Fruit fly (Drosophila melanogaster) whole organism, embryonic: Measurements from ENCODE around the gene CG17717.

Source experiments
- BEAF-32 ChIP-seq: fragments of 200-800 bp; sonication (Bioruptor generic); optimal IDR thresholded peaks from 3 replicates; lab custom pipeline; 2017; ENCODE audit warnings: missing biosample characterization, missing genetic modification characterization, mild to moderate bottlenecking, moderate library complexity, missing genetic modification reagents
- CG10959 ChIP-seq: fragments of 200-800 bp; sonication (Bioruptor generic); IDR thresholded peaks from 2 replicates; pipeline ENCODE4 v1.3.6; 2022; ENCODE audit warnings: missing biosample characterization, missing genetic modification characterization
- CG11456 ChIP-seq: fragments of 200-800 bp; sonication (Bioruptor generic); IDR thresholded peaks from 3 replicates; pipeline ENCODE4 v1.3.6; 2022; ENCODE audit warnings: missing biosample characterization, missing genetic modification characterization
- CG14050 ChIP-seq: fragments of 200-800 bp; sonication (Bioruptor generic); IDR thresholded peaks from 3 replicates; pipeline ENCODE4 v1.3.6; 2022; ENCODE audit warnings: missing biosample characterization, missing genetic modification characterization
- CG14667 ChIP-seq: fragments of 200-800 bp; sonication (Bioruptor generic); IDR thresholded peaks from 2 replicates; pipeline ENCODE4 v1.3.6; 2022; ENCODE audit warnings: missing biosample characterization, missing genetic modification characterization
- CG14860 ChIP-seq: fragments of 200-800 bp; sonication (Bioruptor generic); IDR thresholded peaks from 3 replicates; pipeline ENCODE4 v1.3.6; 2022; ENCODE audit warnings: missing biosample characterization, missing genetic modification characterization; ENCODE audit not compliant: partially characterized antibody
- CG15269 ChIP-seq: fragments of 200-800 bp; sonication (Bioruptor generic); optimal IDR thresholded peaks from 2 replicates; lab custom pipeline; 2018; ENCODE audit warnings: missing biosample characterization, mild to moderate bottlenecking, missing genetic modification characterization, moderate library complexity
- CG1529 ChIP-seq: fragments of 200-800 bp; sonication (Bioruptor generic); optimal IDR thresholded peaks from 3 replicates; lab custom pipeline; 2018; ENCODE audit warnings: missing biosample characterization, missing genetic modification characterization
- CG17328 ChIP-seq: fragments of 200-800 bp; sonication (Bioruptor generic); IDR thresholded peaks from 2 replicates; pipeline ENCODE4 v1.3.6; 2022; ENCODE audit warnings: missing biosample characterization, missing genetic modification characterization
- CG17359 ChIP-seq: fragments of 200-800 bp; sonication (Bioruptor generic); optimal IDR thresholded peaks from 3 replicates; lab custom pipeline; 2018; ENCODE audit warnings: missing biosample characterization, mild to moderate bottlenecking, missing genetic modification characterization, moderate library complexity
- CG18476 ChIP-seq: fragments of 200-800 bp; sonication (Bioruptor generic); optimal IDR thresholded peaks from 2 replicates; lab custom pipeline; 2016; ENCODE audit warnings: missing biosample characterization, mild to moderate bottlenecking, missing genetic modification characterization
- CG18599 ChIP-seq: fragments of 200-800 bp; sonication (Bioruptor generic); optimal IDR thresholded peaks from 3 replicates; lab custom pipeline; 2017; ENCODE audit warnings: missing biosample characterization, missing genetic modification characterization, mild to moderate bottlenecking, moderate library complexity, missing genetic modification reagents
- CG2199 ChIP-seq: fragments of 200-800 bp; sonication (Bioruptor generic); IDR thresholded peaks from 3 replicates; pipeline ENCODE4 v1.3.6; 2022; ENCODE audit warnings: missing biosample characterization, missing genetic modification characterization
- CG2202 ChIP-seq: fragments of 200-800 bp; sonication (Bioruptor generic); optimal IDR thresholded peaks from 2 replicates; lab custom pipeline; 2018; ENCODE audit warnings: missing biosample characterization, mild to moderate bottlenecking, missing genetic modification characterization
- CG33213 ChIP-seq: fragments of 200-800 bp; sonication (Bioruptor generic); optimal IDR thresholded peaks from 3 replicates; lab custom pipeline; 2016; ENCODE audit warnings: missing biosample characterization, missing genetic modification characterization
- CG34422 ChIP-seq: fragments of 200-800 bp; sonication (Bioruptor generic); IDR thresholded peaks from 3 replicates; pipeline ENCODE4 v1.3.6; 2022; ENCODE audit warnings: missing biosample characterization, missing genetic modification characterization
- CG6689 ChIP-seq: fragments of 200-800 bp; sonication (Bioruptor generic); IDR thresholded peaks from 2 replicates; pipeline ENCODE4 v1.3.6; 2022; ENCODE audit warnings: missing biosample characterization, missing genetic modification characterization
- CG6854 ChIP-seq: fragments of 200-800 bp; sonication (Bioruptor generic); optimal IDR thresholded peaks from 3 replicates; lab custom pipeline; 2017; ENCODE audit warnings: missing biosample characterization, mild to moderate bottlenecking, missing genetic modification characterization
- CG9437 ChIP-seq: fragments of 200-800 bp; sonication (Bioruptor generic); optimal IDR thresholded peaks from 2 replicates; lab custom pipeline; 2018; ENCODE audit warnings: missing biosample characterization, mild to moderate bottlenecking, missing genetic modification characterization
- CG9727 ChIP-seq: fragments of 200-800 bp; sonication (Bioruptor generic); optimal IDR thresholded peaks from 3 replicates; lab custom pipeline; 2017; ENCODE audit warnings: missing biosample characterization, mild to moderate bottlenecking, missing genetic modification characterization
- D ChIP-seq, 2 experiments: fragments of 200-800 bp in 1 of 2; fragments of >200 bp in 1 of 2; sonication (Bioruptor generic) in 1 of 2; optimal IDR thresholded peaks; 2 replicates in 1 of 2; 3 replicates in 1 of 2; lab custom pipeline; 2017; ENCODE audit warnings: mild to moderate bottlenecking in 1 of 2, missing biosample characterization in 1 of 2, missing genetic modification characterization in 1 of 2, missing genetic modification reagents in 1 of 2
- D19A ChIP-seq: fragments of 200-800 bp; optimal IDR thresholded peaks from 3 replicates; lab custom pipeline; 2019; ENCODE audit warnings: missing biosample characterization, mild to moderate bottlenecking, missing genetic modification characterization, moderate library complexity
- Dip2 ChIP-seq: fragments of 200-800 bp; sonication (Bioruptor generic); IDR thresholded peaks from 2 replicates; pipeline ENCODE4 v1.3.6; 2022; ENCODE audit warnings: missing biosample characterization, missing genetic modification characterization
- Fer3 ChIP-seq: fragments of 200-800 bp; sonication (Bioruptor generic); optimal IDR thresholded peaks from 2 replicates; lab custom pipeline; 2018; ENCODE audit warnings: missing biosample characterization, mild to moderate bottlenecking, missing genetic modification characterization, moderate library complexity
- Lim3 ChIP-seq: fragments of 200-800 bp; sonication (Bioruptor generic); IDR thresholded peaks from 2 replicates; pipeline ENCODE4 v1.3.6; 2022; ENCODE audit warnings: missing biosample characterization, missing genetic modification characterization
- MBD-R2 ChIP-seq: fragments of 200-800 bp; sonication (Bioruptor generic); IDR thresholded peaks from 2 replicates; pipeline ENCODE4 v1.3.6; 2022; ENCODE audit warnings: missing biosample characterization, missing genetic modification characterization
- MTF-1 ChIP-seq: fragments of 200-800 bp; sonication (Bioruptor generic); optimal IDR thresholded peaks from 2 replicates; lab custom pipeline; 2018; ENCODE audit warnings: missing biosample characterization, mild to moderate bottlenecking, missing genetic modification characterization, borderline replicate concordance
- NC2α ChIP-seq: fragments of 200-800 bp; sonication (Bioruptor generic); optimal IDR thresholded peaks from 2 replicates; lab custom pipeline; 2016; ENCODE audit warnings: missing biosample characterization, missing genetic modification characterization
- Side ChIP-seq: fragments of 200-800 bp; sonication (Bioruptor generic); optimal IDR thresholded peaks from 2 replicates; lab custom pipeline; 2016; ENCODE audit warnings: missing biosample characterization, missing genetic modification characterization
- ap ChIP-seq: fragments of 200-800 bp; sonication (Bioruptor generic); IDR thresholded peaks from 2 replicates; pipeline ENCODE4 v1.3.6; 2022; ENCODE audit warnings: missing biosample characterization, missing genetic modification characterization
- az2 ChIP-seq: fragments of 200-800 bp; sonication (Bioruptor generic); optimal IDR thresholded peaks from 3 replicates; lab custom pipeline; 2016; ENCODE audit warnings: missing biosample characterization, missing genetic modification characterization
- bab2 ChIP-seq: fragments of 200-800 bp; sonication (Bioruptor generic); optimal IDR thresholded peaks from 2 replicates; lab custom pipeline; 2016; ENCODE audit warnings: missing biosample characterization, missing genetic modification characterization
- bbx ChIP-seq: fragments of 200-800 bp; sonication (Bioruptor generic); IDR thresholded peaks from 2 replicates; pipeline ENCODE4 v1.3.6; 2022; ENCODE audit warnings: missing biosample characterization, missing genetic modification characterization; ENCODE audit not compliant: partially characterized antibody
- cg ChIP-seq: fragments of 200-800 bp; sonication (Bioruptor generic); optimal IDR thresholded peaks from 3 replicates; lab custom pipeline; 2019; ENCODE audit warnings: missing biosample characterization, mild to moderate bottlenecking, missing genetic modification characterization, moderate library complexity
- crc ChIP-seq: fragments of 200-800 bp; sonication (Bioruptor generic); optimal IDR thresholded peaks from 2 replicates; lab custom pipeline; 2016; ENCODE audit warnings: missing biosample characterization, missing genetic modification characterization
- dmrt99B ChIP-seq: fragments of 200-800 bp; sonication (Bioruptor generic); optimal IDR thresholded peaks from 2 replicates; lab custom pipeline; 2018; ENCODE audit warnings: missing biosample characterization, mild to moderate bottlenecking, missing genetic modification characterization, moderate library complexity
- ftz-f1 ChIP-seq: fragments of 200-800 bp; sonication (Bioruptor generic); optimal IDR thresholded peaks from 2 replicates; lab custom pipeline; 2016; ENCODE audit warnings: missing biosample characterization, missing genetic modification characterization
- gsb ChIP-seq: fragments of 200-800 bp; sonication (Bioruptor generic); IDR thresholded peaks from 2 replicates; pipeline ENCODE4 v1.3.6; 2022; ENCODE audit warnings: missing biosample characterization, missing genetic modification characterization
- gsb-n ChIP-seq: fragments of 200-800 bp; sonication (Bioruptor generic); optimal IDR thresholded peaks from 3 replicates; lab custom pipeline; 2018; ENCODE audit warnings: missing biosample characterization, mild to moderate bottlenecking, missing genetic modification characterization
- her ChIP-seq: fragments of 200-800 bp; sonication (Bioruptor generic); optimal IDR thresholded peaks from 2 replicates; lab custom pipeline; 2016; ENCODE audit warnings: missing biosample characterization, missing genetic modification characterization
- ind ChIP-seq: fragments of 200-800 bp; sonication (Bioruptor generic); optimal IDR thresholded peaks from 3 replicates; lab custom pipeline; 2016; ENCODE audit warnings: missing biosample characterization, missing genetic modification characterization
- inv ChIP-seq: fragments of 200-800 bp; sonication (Bioruptor generic); IDR thresholded peaks from 2 replicates; pipeline ENCODE4 v1.3.6; 2022; ENCODE audit warnings: missing biosample characterization, missing genetic modification characterization; ENCODE audit not compliant: partially characterized antibody
- pb ChIP-seq: fragments of 200-800 bp; sonication (Bioruptor generic); optimal IDR thresholded peaks from 3 replicates; lab custom pipeline; 2016; ENCODE audit warnings: missing biosample characterization, missing genetic modification characterization
- ro ChIP-seq: fragments of 200-800 bp; sonication (Bioruptor generic); IDR thresholded peaks from 2 replicates; pipeline ENCODE4 v1.3.6; 2022; ENCODE audit warnings: missing biosample characterization, missing genetic modification characterization
- scrt ChIP-seq: fragments of 200-800 bp; sonication (Bioruptor generic); optimal IDR thresholded peaks from 2 replicates; lab custom pipeline; 2018; ENCODE audit warnings: missing biosample characterization, mild to moderate bottlenecking, missing genetic modification characterization, moderate library complexity
- sim ChIP-seq: fragments of 200-800 bp; sonication (Bioruptor generic); IDR thresholded peaks from 2 replicates; pipeline ENCODE4 v1.3.6; 2022; ENCODE audit warnings: missing biosample characterization, missing genetic modification characterization
- tin ChIP-seq: fragments of 200-800 bp; sonication (Bioruptor generic); optimal IDR thresholded peaks from 3 replicates; lab custom pipeline; 2016; ENCODE audit warnings: missing biosample characterization, missing genetic modification characterization
- tio ChIP-seq: fragments of 200-800 bp; sonication (Bioruptor generic); optimal IDR thresholded peaks from 2 replicates; lab custom pipeline; 2017; ENCODE audit warnings: missing biosample characterization, missing genetic modification characterization, inconsistent platforms
- tll ChIP-seq, 2 experiments: fragments of 200-800 bp in 1 of 2; fragments of >200 bp in 1 of 2; sonication (Bioruptor generic) in 1 of 2; optimal IDR thresholded peaks; 2 replicates each; lab custom pipeline; 2017 to 2019; ENCODE audit warnings: missing biosample characterization in 2 of 2, missing genetic modification characterization in 2 of 2, mild to moderate bottlenecking in 1 of 2, moderate library complexity in 1 of 2

The CG17717 gene

DNA sequence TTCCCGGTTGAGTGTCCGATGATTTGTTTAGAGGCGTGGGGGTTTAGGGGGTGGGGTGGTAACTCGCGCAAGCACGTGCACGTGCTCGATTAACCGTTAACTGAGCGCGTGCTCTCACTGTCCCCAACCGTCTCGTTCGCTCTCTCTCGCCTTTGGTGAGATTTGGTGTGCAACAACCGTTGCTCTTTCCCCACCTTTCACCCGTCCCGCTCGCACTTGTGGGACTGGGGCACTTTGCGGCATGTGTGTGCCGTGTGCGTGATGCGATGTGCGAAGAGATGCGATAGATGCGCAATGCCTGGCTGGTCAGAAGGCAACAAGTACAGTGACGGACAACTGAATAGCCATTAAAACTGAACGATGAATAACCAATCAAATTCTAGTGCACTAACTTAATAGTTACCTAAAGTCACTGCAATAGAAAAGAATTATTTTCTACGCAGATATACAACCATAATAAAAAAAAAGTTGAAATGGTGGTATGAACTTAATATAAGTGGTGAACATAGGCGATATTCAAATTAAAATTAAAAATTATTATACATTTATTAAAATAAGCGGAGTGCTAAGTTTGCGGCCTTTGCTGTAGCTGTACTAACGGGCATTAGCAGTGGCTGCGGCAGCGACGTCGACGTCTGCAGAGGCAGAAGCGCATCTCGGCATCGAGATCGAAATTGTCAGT lies 17.7 kb upstream of the CG17717 start:
- TF ChIP-seq crc (GFP tag; lab: Kevin White, UChicago) = no peak
- peak; percentile 93 for TF ChIP-seq gsb-n (tag; lab: Kevin White, UChicago)
- peak; percentile 92 for TF ChIP-seq CG1529 (GFP tag; lab: Kevin White, UChicago)
- TF ChIP-seq CG2199 (GFP tag; lab: Robert Waterston, UW) = peak; percentile 40; the same call in 1 of the 3 replicates
- TF ChIP-seq CG9437 (GFP tag; lab: Kevin White, UChicago) = peak; percentile 84
- peak; percentile 85 for TF ChIP-seq CG18599 (GFP tag; lab: Kevin White, UChicago)
- TF ChIP-seq NC2α (GFP tag; lab: Kevin White, UChicago) = no peak
- TF ChIP-seq CG14860 (GFP tag; lab: Robert Waterston, UW) = no peak
- peak; percentile 88 for TF ChIP-seq CG2202
- no peak for TF ChIP-seq Dip2 (GFP tag; lab: Robert Waterston, UW)
- TF ChIP-seq Lim3 (GFP tag; lab: Robert Waterston, UW) = peak; percentile 33; the same call in 1 of the 2 replicates
- peak; percentile 85 for TF ChIP-seq az2 (GFP tag; lab: Kevin White, UChicago)
- TF ChIP-seq Side (GFP tag; lab: Kevin White, UChicago) = peak; percentile 28
- TF ChIP-seq her (GFP tag; lab: Kevin White, UChicago) = no peak
- TF ChIP-seq CG33213 (GFP tag; lab: Kevin White, UChicago) = no peak
- peak; percentile 90 for TF ChIP-seq CG17359
- TF ChIP-seq scrt (GFP tag; lab: Kevin White, UChicago) = peak; percentile 76
- no peak for TF ChIP-seq inv
- peak; percentile 72 for TF ChIP-seq CG18476 (GFP tag; lab: Kevin White, UChicago)
- peak; percentile 76; the same call in 1 of the 2 replicates for TF ChIP-seq sim
- peak; percentile 95 for TF ChIP-seq dmrt99B (tag; lab: Kevin White, UChicago)
- TF ChIP-seq CG14667 = peak; percentile 57
- no peak for TF ChIP-seq bbx (GFP tag; lab: Robert Waterston, UW)
- TF ChIP-seq CG34422 (GFP tag; lab: Robert Waterston, UW) = peak; percentile 85
- TF ChIP-seq Fer3 (tag; lab: Kevin White, UChicago) = peak; percentile 81
- peak; percentile 91 for TF ChIP-seq D19A (tag; lab: Kevin White, UChicago)
- peak; percentile 33; the same call in 1 of the 2 replicates for TF ChIP-seq MBD-R2
- TF ChIP-seq cg (GFP tag; lab: Kevin White, UChicago) = peak; percentile 11
- 0 out of 3 replicates have a peak, but pooled peaks have one; percentile 41 for TF ChIP-seq CG11456
- peak; percentile 80 for TF ChIP-seq ap (GFP tag; lab: Robert Waterston, UW)
- TF ChIP-seq CG6854 = peak; percentile 63
- peak; percentile 90 for TF ChIP-seq CG6689 (GFP tag; lab: Robert Waterston, UW)
- peak; percentile 65 for TF ChIP-seq CG14050 (GFP tag; lab: Robert Waterston, UW)
- peak; percentile 80 for TF ChIP-seq CG10959
- no peak for TF ChIP-seq D (optimal IDR thresholded peaks at IDR 0.05; lab: Kevin White, UChicago)
- TF ChIP-seq D (GFP tag; optimal IDR thresholded peaks at IDR 0.05; lab: Kevin White, UChicago) = peak; percentile 95
- TF ChIP-seq MTF-1 = peak; percentile 97
- peak; percentile 70; the same call in 1 of the 2 replicates for TF ChIP-seq ro (GFP tag; lab: Robert Waterston, UW)
- TF ChIP-seq CG15269 (tag; lab: Kevin White, UChicago) = peak; percentile 88
- TF ChIP-seq tin (GFP tag; lab: Kevin White, UChicago) = peak; percentile 84
- TF ChIP-seq gsb (GFP tag; lab: Robert Waterston, UW) = no peak
- no peak for TF ChIP-seq tll (GFP tag; optimal IDR thresholded peaks at IDR 0.05; lab: Kevin White, UChicago)
- peak; percentile 75 for TF ChIP-seq ind (GFP tag; lab: Kevin White, UChicago)
- TF ChIP-seq bab2 (GFP tag; lab: Kevin White, UChicago) = peak; percentile 48
- peak; percentile 83 for TF ChIP-seq tio (GFP tag; lab: Kevin White, UChicago)
- peak; percentile 91 for TF ChIP-seq CG9727 (GFP tag; lab: Kevin White, UChicago)
- no peak for TF ChIP-seq BEAF-32 (GFP tag; lab: Kevin White, UChicago)
- TF ChIP-seq CG17328 (GFP tag; lab: Robert Waterston, UW) = peak; percentile 85
- no peak for TF ChIP-seq ftz-f1
- no peak for TF ChIP-seq pb (GFP tag; lab: Kevin White, UChicago)
